Worm (Caenorhabditis elegans) whole organism, L4 larva: ENCODE data around the gene C14B1.8.
"Not testable (repeated sequence)": the region's sequence is repeated elsewhere in the genome, so short reads cannot be mapped to it uniquely, and the experiment has no call there.

Experiments used
- R02D3.7 ChIP-seq: fragments of 150-350 bp; sonication (generic microtip); optimal IDR thresholded peaks from 3 replicates; lab custom pipeline; 2014; ENCODE audit warnings: missing biosample characterization, missing genetic modification characterization
- T26A8.4 ChIP-seq: fragments of 200-800 bp; sonication (Bioruptor generic); IDR thresholded peaks from 2 replicates; pipeline ENCODE4 v1.3.6; 2022; ENCODE audit warnings: missing genetic modification characterization, missing compliant biosample characterization
- Y48G9A.11 ChIP-seq: fragments of 200-800 bp; sonication (Bioruptor generic); IDR thresholded peaks from 2 replicates; pipeline ENCODE4 v1.3.6; 2022; ENCODE audit warnings: missing genetic modification reagents, missing genetic modification characterization, missing compliant biosample characterization
- Y75B8A.6 ChIP-seq: fragments of 200-800 bp; sonication (Bioruptor generic); IDR thresholded peaks from 2 replicates; pipeline ENCODE4 v1.3.6; 2022; ENCODE audit warnings: missing genetic modification reagents, missing genetic modification characterization, missing compliant biosample characterization
- ZK337.2 ChIP-seq: fragments of 200-800 bp; sonication (Bioruptor generic); IDR thresholded peaks from 2 replicates; pipeline ENCODE4 v1.3.6; 2022; ENCODE audit warnings: missing genetic modification reagents, missing genetic modification characterization, missing compliant biosample characterization
- aha-1 ChIP-seq: fragments of 150-350 bp; peaks from one replicate; lab custom pipeline; 2014; ENCODE audit warnings: missing biosample characterization, missing genetic modification characterization
- aly-2 ChIP-seq: sonication (generic microtip); optimal IDR thresholded peaks from 2 replicates; lab custom pipeline; 2018; ENCODE audit warnings: missing biosample characterization, missing genetic modification characterization
- ama-1 ChIP-seq: fragments of 150-350 bp; optimal IDR thresholded peaks from 2 replicates; lab custom pipeline; 2014; ENCODE audit warnings: inconsistent platforms, mixed read lengths
- arid-1 ChIP-seq: fragments of 200-800 bp; sonication (Bioruptor generic); conservative IDR thresholded peaks from 2 replicates; pipeline ENCODE4 v1.3.6; 2022; ENCODE audit warnings: missing genetic modification reagents, missing genetic modification characterization, missing compliant biosample characterization
- ceh-44 ChIP-seq: fragments of 200-800 bp; sonication (Bioruptor generic); IDR thresholded peaks from 2 replicates; pipeline ENCODE4 v1.3.6; 2022; ENCODE audit warnings: missing genetic modification reagents, missing genetic modification characterization, missing compliant biosample characterization
- ctbp-1 ChIP-seq: fragments of 200-800 bp; sonication (Bioruptor generic); IDR thresholded peaks from 2 replicates; pipeline ENCODE4 v1.3.6; 2022; ENCODE audit warnings: missing genetic modification reagents, missing genetic modification characterization, missing compliant biosample characterization
- dmd-6 ChIP-seq: fragments of 200-800 bp; sonication (Bioruptor generic); IDR thresholded peaks from 2 replicates; pipeline ENCODE4 v1.3.6; 2022; ENCODE audit warnings: missing genetic modification reagents, missing genetic modification characterization, missing compliant biosample characterization
- dmd-9 ChIP-seq: fragments of 200-800 bp; sonication (Bioruptor generic); IDR thresholded peaks from 2 replicates; pipeline ENCODE4 v1.3.6; 2022; ENCODE audit warnings: missing genetic modification reagents, missing genetic modification characterization, missing compliant biosample characterization
- duxl-1 ChIP-seq: sonication (generic microtip); optimal IDR thresholded peaks from 2 replicates; lab custom pipeline; 2016; ENCODE audit warnings: mild to moderate bottlenecking, missing genetic modification characterization, moderate library complexity, missing compliant biosample characterization; ENCODE audit not compliant: poor library complexity
- egl-43 ChIP-seq: fragments of 200-800 bp; sonication (Bioruptor generic); IDR thresholded peaks from 2 replicates; pipeline ENCODE4 v1.3.6; 2022; ENCODE audit warnings: missing genetic modification reagents, missing genetic modification characterization, missing compliant biosample characterization
- gei-8 ChIP-seq: fragments of 200-800 bp; sonication (Bioruptor generic); optimal IDR thresholded peaks from 2 replicates; lab custom pipeline; 2018; ENCODE audit warnings: mild to moderate bottlenecking, missing genetic modification characterization, missing compliant biosample characterization
- hif-1 ChIP-seq, 2 experiments: sonication (generic microtip); optimal IDR thresholded peaks; 2 replicates each; lab custom pipeline; 2016 to 2017; ENCODE audit warnings: missing compliant biosample characterization in 2 of 2, missing genetic modification characterization in 2 of 2, missing genetic modification reagents in 2 of 2, missing genotype in 2 of 2, mild to moderate bottlenecking in 1 of 2
- hmg-1.1 ChIP-seq: fragments of 200-800 bp; sonication (Bioruptor generic); IDR thresholded peaks from 2 replicates; pipeline ENCODE4 v1.3.6; 2022; ENCODE audit warnings: missing genetic modification reagents, missing genetic modification characterization, missing compliant biosample characterization
- lin-1 ChIP-seq: fragments of 200-800 bp; sonication (Bioruptor generic); IDR thresholded peaks from 2 replicates; pipeline ENCODE4 v1.3.6; 2022; ENCODE audit warnings: missing genetic modification reagents, missing genetic modification characterization, missing compliant biosample characterization
- lin-29 ChIP-seq: fragments of 200-800 bp; sonication (Bioruptor generic); IDR thresholded peaks from 2 replicates; pipeline ENCODE4 v1.3.6; 2022; ENCODE audit warnings: missing genetic modification reagents, missing genetic modification characterization, missing compliant biosample characterization
- lin-38 ChIP-seq: fragments of 200-800 bp; sonication (Bioruptor generic); IDR thresholded peaks from 2 replicates; pipeline ENCODE4 v1.3.6; 2022; ENCODE audit warnings: missing genetic modification reagents, missing genetic modification characterization, missing compliant biosample characterization
- mdt-29 ChIP-seq: fragments of 200-800 bp; sonication (Bioruptor generic); IDR thresholded peaks from 2 replicates; pipeline ENCODE4 v1.3.6; 2022; ENCODE audit warnings: missing genetic modification reagents, missing genetic modification characterization, missing compliant biosample characterization
- mxl-2 ChIP-seq: fragments of 200-800 bp; sonication (Bioruptor generic); conservative IDR thresholded peaks from 2 replicates; pipeline ENCODE4 v1.3.6; 2022; ENCODE audit warnings: missing genetic modification reagents, missing genetic modification characterization, missing compliant biosample characterization
- nhr-10 ChIP-seq: fragments of 150-350 bp; optimal IDR thresholded peaks from 2 replicates; lab custom pipeline; 2014; ENCODE audit warnings: missing biosample characterization, missing genetic modification characterization
- nhr-42 ChIP-seq: fragments of 200-800 bp; sonication (Bioruptor generic); IDR thresholded peaks from 2 replicates; pipeline ENCODE4 v1.3.6; 2022; ENCODE audit warnings: missing genetic modification characterization, missing compliant biosample characterization
- nhr-48 ChIP-seq: sonication (generic microtip); optimal IDR thresholded peaks from 2 replicates; lab custom pipeline; 2016; ENCODE audit warnings: mild to moderate bottlenecking, missing genetic modification characterization, missing compliant biosample characterization
- pha-4 ChIP-seq, 2 experiments: fragments of 150-350 bp in 1 of 2; fragments of 200-800 bp in 1 of 2; sonication (Bioruptor generic) in 1 of 2; IDR thresholded peaks in 1 of 2; optimal IDR thresholded peaks in 1 of 2; 2 replicates each; pipeline versions ENCODE4 v1.3.6 to Lab custom; 2014 to 2022; ENCODE audit warnings: missing genetic modification characterization in 2 of 2, missing genetic modification reagents in 2 of 2, missing biosample characterization in 1 of 2, missing compliant biosample characterization in 1 of 2
- php-3 ChIP-seq: fragments of 200-800 bp; sonication (Bioruptor generic); IDR thresholded peaks from 2 replicates; pipeline ENCODE4 v1.3.6; 2022; ENCODE audit warnings: missing genetic modification reagents, missing genetic modification characterization, missing compliant biosample characterization
- rbr-2 ChIP-seq: sonication (generic microtip); optimal IDR thresholded peaks from 2 replicates; lab custom pipeline; 2016; ENCODE audit warnings: missing genotype, missing genetic modification characterization, missing compliant biosample characterization
- set-16 ChIP-seq: fragments of 200-800 bp; sonication (Bioruptor generic); IDR thresholded peaks from 2 replicates; pipeline ENCODE4 v1.3.6; 2022; ENCODE audit warnings: missing genetic modification reagents, missing genetic modification characterization, missing compliant biosample characterization
- snpc-1.2 ChIP-seq: fragments of 200-800 bp; sonication (Bioruptor generic); IDR thresholded peaks from 2 replicates; pipeline ENCODE4 v1.3.6; 2022; ENCODE audit warnings: missing genetic modification reagents, missing genetic modification characterization, missing compliant biosample characterization
- spr-3 ChIP-seq: fragments of 200-800 bp; sonication (Bioruptor generic); optimal IDR thresholded peaks from 2 replicates; lab custom pipeline; 2018; ENCODE audit warnings: mild to moderate bottlenecking, missing genetic modification characterization, missing compliant biosample characterization
- tra-1 ChIP-seq: fragments of 200-800 bp; sonication (Bioruptor generic); IDR thresholded peaks from 2 replicates; pipeline ENCODE4 v1.3.6; 2022; ENCODE audit warnings: missing genetic modification reagents, missing genetic modification characterization, missing compliant biosample characterization
- zfp-3 ChIP-seq: fragments of 200-800 bp; sonication (Bioruptor generic); conservative IDR thresholded peaks from 2 replicates; pipeline ENCODE4 v1.3.6; 2022; ENCODE audit warnings: missing genetic modification reagents, missing genetic modification characterization, missing compliant biosample characterization

Gene C14B1.8

ce11 chrIII:3701411-3702310 is 17.8 kb downstream of the C14B1.8 start, which contains the start of the genes pdi-1 and C14B1.2 (continued):
- TF ChIP-seq hif-1 (tag; optimal IDR thresholded peaks at IDR 0.05; lab: Kevin White, UChicago) = peak in 1 of 2 experiments; percentile 41
- peak; percentile 54 for TF ChIP-seq nhr-48 (tag; lab: Kevin White, UChicago)
- TF ChIP-seq R02D3.7 (tag; lab: Kevin White, UChicago) = no peak
- TF ChIP-seq nhr-10 (tag; lab: Kevin White, UChicago) = no peak
- peak; percentile 59; the same call in 1 of the 2 replicates for TF ChIP-seq egl-43
- TF ChIP-seq aly-2 (tag; lab: Kevin White, UChicago) = no peak
- no peak for TF ChIP-seq ZK337.2 (GFP tag; lab: Robert Waterston, UW)
- peak; percentile 64 for TF ChIP-seq lin-38
- no peak for TF ChIP-seq ceh-44 (GFP tag; lab: Robert Waterston, UW)
- TF ChIP-seq gei-8 (GFP tag; lab: Kevin White, UChicago) = no peak
- TF ChIP-seq, all 104 proteins: peak for 35

DNA sequence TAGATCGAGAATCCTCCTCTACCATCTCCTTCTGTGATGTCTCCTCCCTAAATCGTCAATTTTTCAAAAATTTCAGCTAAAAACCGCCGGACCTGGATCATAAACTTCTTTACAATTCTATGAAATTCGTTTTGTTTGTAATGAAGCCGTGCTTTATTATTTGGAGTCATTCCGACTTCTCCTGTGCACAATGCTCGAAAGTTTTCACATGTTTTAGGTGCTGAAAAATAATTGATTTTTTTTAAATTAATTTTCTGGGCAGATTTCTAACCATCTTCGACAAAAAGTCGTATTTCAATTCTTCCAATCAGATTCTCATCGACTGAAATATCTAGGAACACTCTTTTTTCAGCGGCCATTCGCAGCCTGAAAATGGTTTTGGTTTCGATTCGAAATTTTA is 20.2 kb downstream of the C14B1.8 start, which contains the start of gene cyn-9:
Gene cyn-9, minus strand, starts transcription at position 366 of the 400 bp plus-strand sequence.
- TF ChIP-seq Y75B8A.6 (0 out of 2 replicates have a peak, but pooled peaks have one; percentile 22), duxl-1 (tag; lab: Kevin White, UChicago) (peak; percentile 70), hif-1 (tag; optimal IDR thresholded peaks at IDR 0.05; lab: Kevin White, UChicago) (no peak), T26A8.4 (peak; percentile 66), lin-38 (peak; percentile 46), arid-1 (GFP tag; lab: Robert Waterston, UW) (0 out of 2 replicates have a peak, but pooled peaks have one; percentile 10), spr-3 (GFP tag; lab: Kevin White, UChicago) (no peak)

DNA sequence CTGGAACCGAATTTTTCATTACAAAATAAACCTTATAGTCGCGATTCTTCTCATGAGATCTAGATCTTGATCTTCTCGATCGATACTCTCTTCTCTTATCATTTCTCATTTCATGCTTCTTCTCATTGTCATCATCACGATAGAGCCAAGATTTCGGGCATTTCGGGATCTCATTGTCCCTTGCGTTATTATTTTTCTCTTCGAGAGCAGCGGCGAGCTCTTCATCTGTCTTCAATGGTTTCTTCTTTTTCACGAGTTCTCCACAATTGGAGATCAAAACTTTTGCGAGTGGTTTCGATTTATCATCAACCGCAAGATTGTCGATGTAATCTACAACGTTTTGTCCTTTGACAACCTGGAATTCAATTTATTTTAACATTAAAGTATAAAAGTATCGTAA is 21.1 kb downstream of the C14B1.8 start:
- TF ChIP-seq ama-1 (lab: Kevin White, UChicago) = no peak
- TF ChIP-seq aha-1 (tag; lab: Kevin White, UChicago) = peak; percentile 97

DNA sequence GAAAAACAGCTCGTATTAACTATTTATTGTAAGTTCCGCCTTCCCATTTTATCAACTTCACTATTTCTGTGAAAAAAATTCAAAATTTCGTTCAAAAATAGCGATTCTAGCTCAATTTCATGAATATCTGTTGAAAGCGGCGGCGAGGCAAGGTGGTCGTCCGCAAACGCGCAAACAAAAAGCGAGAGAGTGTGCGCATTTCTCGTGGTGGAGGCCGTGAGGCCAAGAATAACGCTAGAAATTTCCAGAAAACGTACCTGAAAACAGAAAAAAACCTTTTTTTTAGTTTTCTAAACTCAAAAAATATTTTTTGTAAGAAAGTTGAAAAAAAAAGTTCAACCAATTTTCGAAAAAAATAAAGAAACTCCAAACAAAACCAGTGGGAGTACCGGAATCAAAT is 22.3 kb downstream of the C14B1.8 start:
- TF ChIP-seq hmg-1.1 (GFP tag; lab: Robert Waterston, UW) = peak; percentile 47
- peak; percentile 65 for TF ChIP-seq lin-38

- TF ChIP-seq ctbp-1 (peak; percentile 66; the same call in 1 of the 2 replicates), set-16 (peak; percentile 71), lin-1 (peak; percentile 44; the same call in 1 of the 2 replicates), rbr-2 (tag; lab: Kevin White, UChicago) (peak; percentile 20), pha-4 (GFP tag; IDR thresholded peaks at IDR 0.05; lab: Robert Waterston, UW) (0 out of 2 replicates have a peak, but pooled peaks have one; percentile 39), Y48G9A.11 (GFP tag; lab: Robert Waterston, UW) (0 out of 2 replicates have a peak, but pooled peaks have one; percentile 25), dmd-9 (GFP tag; lab: Robert Waterston, UW) (0 out of 2 replicates have a peak, but pooled peaks have one; percentile 65), dmd-6 (GFP tag; lab: Robert Waterston, UW) (peak; percentile 62), nhr-42 (peak; percentile 70; the same call in 1 of the 2 replicates), zfp-3 (GFP tag; lab: Robert Waterston, UW) (peak; percentile 64; the same call in 1 of the 2 replicates), mdt-29 (GFP tag; lab: Robert Waterston, UW) (0 out of 2 replicates have a peak, but pooled peaks have one; percentile 46), hmg-1.1 (GFP tag; lab: Robert Waterston, UW) (peak; percentile 88), lin-38 (peak; percentile 88), mxl-2 (GFP tag; lab: Robert Waterston, UW) (peak; percentile 65; the same call in 1 of the 2 replicates), php-3 (0 out of 2 replicates have a peak, but pooled peaks have one; percentile 63), ceh-44 (GFP tag; lab: Robert Waterston, UW) (0 out of 2 replicates have a peak, but pooled peaks have one; percentile 17), snpc-1.2 (GFP tag; lab: Robert Waterston, UW) (peak; percentile 23; the same call in 1 of the 2 replicates), tra-1 (peak; percentile 73), lin-29 (GFP tag; lab: Robert Waterston, UW) (peak; percentile 69; the same call in 1 of the 2 replicates)
- not testable (repeated sequence) for TF ChIP-seq pha-4 (tag; optimal IDR thresholded peaks at IDR 0.05; lab: Kevin White, UChicago)
These were observed 24.1 kb downstream of the C14B1.8 start for ce11 chrIII:3695398-3695797.
